Worm (Caenorhabditis elegans): ENCODE measurements around the gene Y59C2A.2.

- no peak for TF ChIP-seq elt-3 (tag; optimal IDR thresholded peaks at IDR 0.05)
- no peak for TF ChIP-seq lsy-2 (tag; optimal IDR thresholded peaks at IDR 0.05)
- no peak for TF ChIP-seq pha-4 (tag; optimal IDR thresholded peaks at IDR 0.05)
- TF ChIP-seq nhr-76 (tag; optimal IDR thresholded peaks at IDR 0.05) = no peak
- TF ChIP-seq snpc-4 (tag; optimal IDR thresholded peaks at IDR 0.05) = no peak
Measured at ce11 chrII:2251617-2252016, 47.7 kb upstream of the Y59C2A.2 start.

Data from whole organism, mixed stage, embryonic.